Worm (Caenorhabditis elegans): Measurements from ENCODE around the gene fut-2.

DNA sequence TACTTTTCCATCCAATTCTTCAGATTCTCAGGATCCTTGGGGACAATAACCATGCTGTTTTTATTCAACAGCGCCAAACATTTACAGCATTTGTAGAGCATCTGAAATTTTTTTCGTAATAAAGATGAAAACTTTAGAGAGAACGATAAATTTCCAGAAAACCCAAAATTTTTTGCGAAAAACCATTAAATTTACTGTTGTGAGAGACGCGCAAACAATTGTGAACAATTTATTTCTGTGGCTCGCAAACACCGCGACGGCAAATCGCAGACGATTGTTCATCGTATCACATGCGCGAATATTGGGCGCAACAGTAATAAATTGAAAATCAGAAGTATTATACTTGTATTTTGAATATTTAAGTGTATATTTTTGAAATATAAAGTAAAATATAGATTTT, 35.4 kb upstream of the fut-2 start, which contains the start of gene gon-14:
- TF ChIP-seq nhr-237 (tag; optimal IDR thresholded peaks at IDR 0.05) (no peak), zag-1 (tag; optimal IDR thresholded peaks at IDR 0.05) (no peak), ceh-82 (tag; optimal IDR thresholded peaks at IDR 0.05) (no peak), snpc-4 (tag; optimal IDR thresholded peaks at IDR 0.05) (no peak), nhr-12 (tag; optimal IDR thresholded peaks at IDR 0.05) (no peak), ztf-4 (tag; optimal IDR thresholded peaks at IDR 0.05) (no peak), nhr-77 (tag; optimal IDR thresholded peaks at IDR 0.05) (no peak), egl-27 (tag; optimal IDR thresholded peaks at IDR 0.05) (no peak), skn-1 (tag; optimal IDR thresholded peaks at IDR 0.05) (no peak)

Data from whole organism, L2 larva.